Fruit fly (Drosophila melanogaster) whole organism, prepupa: ENCODE results near the gene Ten-a.

ENCODE experiments used
- CG11294 ChIP-seq: fragments of 200-800 bp; sonication (Bioruptor generic); IDR thresholded peaks from 2 replicates; pipeline ENCODE4 v1.3.6; 2022; ENCODE audit warnings: missing biosample characterization, missing genetic modification characterization
- CG11762 ChIP-seq: fragments of 200-800 bp; sonication (Bioruptor generic); optimal IDR thresholded peaks from 3 replicates; lab custom pipeline; 2016; ENCODE audit warnings: missing biosample characterization, missing genetic modification characterization; ENCODE audit not compliant: insufficient read depth
- CG11902 ChIP-seq: fragments of 200-800 bp; sonication (Bioruptor generic); optimal IDR thresholded peaks from 3 replicates; lab custom pipeline; 2016; ENCODE audit warnings: missing biosample characterization, missing genetic modification characterization
- CG15336 ChIP-seq: fragments of 200-800 bp; sonication (Bioruptor generic); IDR thresholded peaks from 2 replicates; pipeline ENCODE4 v1.3.6; 2022; ENCODE audit warnings: missing biosample characterization, missing genetic modification characterization
- CG16779 ChIP-seq: fragments of 200-800 bp; sonication (Bioruptor generic); optimal IDR thresholded peaks from 3 replicates; lab custom pipeline; 2017; ENCODE audit warnings: missing biosample characterization, mild to moderate bottlenecking, missing genetic modification characterization
- CG3032 ChIP-seq: fragments of 200-800 bp; optimal IDR thresholded peaks from 2 replicates; lab custom pipeline; 2019; ENCODE audit warnings: missing biosample characterization, mild to moderate bottlenecking, missing genetic modification characterization, moderate library complexity
- CG31627 ChIP-seq: fragments of 200-800 bp; sonication (Bioruptor generic); optimal IDR thresholded peaks from 3 replicates; lab custom pipeline; 2016; ENCODE audit warnings: missing biosample characterization, missing genetic modification characterization
- CG4318 ChIP-seq: fragments of 200-800 bp; sonication (Bioruptor generic); optimal IDR thresholded peaks from 3 replicates; lab custom pipeline; 2017; ENCODE audit warnings: missing biosample characterization, mild to moderate bottlenecking, missing genetic modification characterization
- CG6276 ChIP-seq: fragments of 200-800 bp; sonication (Bioruptor generic); optimal IDR thresholded peaks from 2 replicates; lab custom pipeline; 2017; ENCODE audit warnings: missing biosample characterization, mild to moderate bottlenecking, missing genetic modification characterization
- CG6808 ChIP-seq: fragments of 200-800 bp; sonication (Bioruptor generic); optimal IDR thresholded peaks from 3 replicates; lab custom pipeline; 2017; ENCODE audit warnings: missing biosample characterization, missing genetic modification characterization, mild to moderate bottlenecking, moderate library complexity, missing genetic modification reagents
- CG6854 ChIP-seq: fragments of 200-800 bp; sonication (Bioruptor generic); optimal IDR thresholded peaks from 2 replicates; lab custom pipeline; 2017; ENCODE audit warnings: missing biosample characterization, mild to moderate bottlenecking, missing genetic modification characterization
- CG8119 ChIP-seq: fragments of 200-800 bp; sonication (Bioruptor generic); IDR thresholded peaks from 3 replicates; pipeline ENCODE4 v1.3.6; 2022; ENCODE audit warnings: missing biosample characterization, missing genetic modification characterization
- CG8319 ChIP-seq: fragments of 200-800 bp; sonication (Bioruptor generic); optimal IDR thresholded peaks from 3 replicates; lab custom pipeline; 2016; ENCODE audit warnings: missing biosample characterization, missing genetic modification characterization
- CG9139 ChIP-seq: fragments of 200-800 bp; sonication (Bioruptor generic); optimal IDR thresholded peaks from 3 replicates; lab custom pipeline; 2017; ENCODE audit warnings: missing biosample characterization, mild to moderate bottlenecking, missing genetic modification characterization
- Eip75B ChIP-seq: fragments of 200-800 bp; sonication (Bioruptor generic); optimal IDR thresholded peaks from 3 replicates; lab custom pipeline; 2016; ENCODE audit warnings: missing biosample characterization, missing genetic modification characterization
- Eip78C ChIP-seq: fragments of 200-800 bp; sonication (Bioruptor generic); peaks from one replicate; lab custom pipeline; 2016; ENCODE audit warnings: missing biosample characterization, missing genetic modification characterization
- Eip93F ChIP-seq: fragments of 200-800 bp; sonication (Bioruptor generic); optimal IDR thresholded peaks from 2 replicates; lab custom pipeline; 2016; ENCODE audit warnings: missing biosample characterization, mild to moderate bottlenecking, missing genetic modification characterization
- Ets21C ChIP-seq: fragments of 200-800 bp; sonication (Bioruptor generic); optimal IDR thresholded peaks from 3 replicates; lab custom pipeline; 2016; ENCODE audit warnings: missing biosample characterization, missing genetic modification characterization
- Gug ChIP-seq: fragments of 200-800 bp; sonication (Bioruptor generic); IDR thresholded peaks from 2 replicates; pipeline ENCODE4 v1.3.6; 2022; ENCODE audit warnings: missing biosample characterization, missing genetic modification characterization
- Hr39 ChIP-seq: fragments of 200-800 bp; sonication (Bioruptor generic); optimal IDR thresholded peaks from 2 replicates; lab custom pipeline; 2016; ENCODE audit warnings: missing biosample characterization, missing genetic modification characterization
- Hr4 ChIP-seq: fragments of 200-800 bp; sonication (Bioruptor generic); optimal IDR thresholded peaks from 3 replicates; lab custom pipeline; 2016; ENCODE audit warnings: missing biosample characterization, missing genetic modification characterization
- Lpt ChIP-seq: fragments of 200-800 bp; sonication (Bioruptor generic); optimal IDR thresholded peaks from 3 replicates; lab custom pipeline; 2016; ENCODE audit warnings: missing biosample characterization, missing genetic modification characterization
- Smox ChIP-seq: fragments of 200-800 bp; sonication (Bioruptor generic); optimal IDR thresholded peaks from 3 replicates; lab custom pipeline; 2016; ENCODE audit warnings: missing biosample characterization, missing genetic modification characterization
- Sox102F ChIP-seq: fragments of 200-800 bp; sonication (Bioruptor generic); optimal IDR thresholded peaks from 2 replicates; lab custom pipeline; 2016; ENCODE audit warnings: missing biosample characterization, mild to moderate bottlenecking, missing genetic modification characterization
- Sox15 ChIP-seq: fragments of 200-800 bp; sonication (Bioruptor generic); optimal IDR thresholded peaks from 3 replicates; lab custom pipeline; 2016; ENCODE audit warnings: missing biosample characterization, missing genetic modification characterization
- achi ChIP-seq: fragments of 200-800 bp; sonication (Bioruptor generic); optimal IDR thresholded peaks from 3 replicates; lab custom pipeline; 2016; ENCODE audit warnings: missing biosample characterization, missing genetic modification characterization
- dsx ChIP-seq: fragments of 200-800 bp; optimal IDR thresholded peaks from 3 replicates; lab custom pipeline; 2019; ENCODE audit warnings: missing biosample characterization, mild to moderate bottlenecking, missing genetic modification characterization, moderate library complexity; ENCODE audit not compliant: poor library complexity, severe bottlenecking
- eg ChIP-seq: fragments of 200-800 bp; sonication (Bioruptor generic); IDR thresholded peaks from 3 replicates; pipeline ENCODE4 v1.3.6; 2022; ENCODE audit warnings: missing biosample characterization, missing genetic modification characterization
- esn ChIP-seq: fragments of 200-800 bp; sonication (Bioruptor generic); optimal IDR thresholded peaks from 2 replicates; lab custom pipeline; 2016; ENCODE audit warnings: missing biosample characterization, mild to moderate bottlenecking, missing genetic modification characterization, moderate library complexity
- fd59A ChIP-seq: fragments of 200-800 bp; sonication (Bioruptor generic); optimal IDR thresholded peaks from 2 replicates; lab custom pipeline; 2017; ENCODE audit warnings: missing biosample characterization, mild to moderate bottlenecking, missing genetic modification characterization, missing genetic modification reagents
- fd85E ChIP-seq: fragments of 200-800 bp; sonication (Bioruptor generic); optimal IDR thresholded peaks from 3 replicates; lab custom pipeline; 2016; ENCODE audit warnings: missing biosample characterization, missing genetic modification characterization
- net ChIP-seq: fragments of 200-800 bp; sonication (Bioruptor generic); optimal IDR thresholded peaks from 3 replicates; lab custom pipeline; 2016; ENCODE audit warnings: missing biosample characterization, missing genetic modification characterization
- salr ChIP-seq, 2 experiments: fragments of 200-800 bp; sonication (Bioruptor generic); optimal IDR thresholded peaks; 3 replicates each; lab custom pipeline; 2016 to 2018; ENCODE audit warnings: missing biosample characterization in 2 of 2, missing genetic modification characterization in 2 of 2, mild to moderate bottlenecking in 1 of 2
- svp ChIP-seq: fragments of 200-800 bp; sonication (Bioruptor generic); peaks from one replicate; lab custom pipeline; 2016; ENCODE audit warnings: missing biosample characterization, missing genetic modification characterization
- topi ChIP-seq: fragments of 200-800 bp; sonication (Bioruptor generic); optimal IDR thresholded peaks from 3 replicates; lab custom pipeline; 2016; ENCODE audit warnings: missing biosample characterization, missing genetic modification characterization
- vri ChIP-seq: fragments of 200-800 bp; sonication (Bioruptor generic); optimal IDR thresholded peaks from 3 replicates; lab custom pipeline; 2016; ENCODE audit warnings: missing biosample characterization, mild to moderate bottlenecking, missing genetic modification characterization

The Ten-a gene

dm6 chrX:12031400-12031799 lies 12.1 kb upstream of the Ten-a start, which contains the start of gene Cyp311a1:
TSS of gene Cyp311a1 (minus strand) at chrX:12031465.
- TF ChIP-seq CG15336 (peak; percentile 52; the same call in 1 of the 2 replicates), CG9139 (GFP tag; lab: Kevin White, UChicago) (no peak), esn (no peak), salr (GFP tag; optimal IDR thresholded peaks at IDR 0.05; lab: Kevin White, UChicago) (no peak), Eip93F (GFP tag; lab: Kevin White, UChicago) (no peak), Sox15 (GFP tag; lab: Kevin White, UChicago) (no peak), dsx (no peak), eg (0 out of 3 replicates have a peak, but pooled peaks have one; percentile 7), CG8119 (GFP tag; lab: Robert Waterston, UW) (peak; percentile 39; the same call in 1 of the 3 replicates), CG11294 (GFP tag; lab: Robert Waterston, UW) (no peak), Eip78C (GFP tag; lab: Kevin White, UChicago) (peak; percentile 43), Lpt (GFP tag; lab: Kevin White, UChicago) (no peak), CG3032 (tag; lab: Kevin White, UChicago) (no peak), Ets21C (no peak), fd59A (no peak)
- TF ChIP-seq, all 60 proteins: peak for 4

- TF ChIP-seq CG6276 (no peak), CG6854 (GFP tag; lab: Kevin White, UChicago) (no peak), CG8119 (GFP tag; lab: Robert Waterston, UW) (no peak), vri (GFP tag; lab: Kevin White, UChicago) (no peak), CG11294 (GFP tag; lab: Robert Waterston, UW) (no peak), CG31627 (no peak), eg (no peak), net (no peak), dsx (no peak), Eip93F (GFP tag; lab: Kevin White, UChicago) (no peak), esn (no peak), fd85E (GFP tag; lab: Kevin White, UChicago) (no peak), Smox (GFP tag; lab: Kevin White, UChicago) (no peak), fd59A (no peak), Eip75B (GFP tag; lab: Kevin White, UChicago) (no peak)
These were observed 11.3 kb upstream of the Ten-a start, which contains the start of gene Cyp318a1 for dm6 chrX:12032136-12032682. TSS of gene Cyp318a1 (plus strand) at chrX:12032632.

dm6 chrX:12034713-12035112 lies 8.8 kb upstream of the Ten-a start:
- TF ChIP-seq svp (GFP tag; lab: Kevin White, UChicago) (peak; percentile 60), CG15336 (no peak)

dm6 chrX:12035207-12035606 lies 8.3 kb upstream of the Ten-a start:
- TF ChIP-seq topi (no peak), CG8319 (GFP tag; lab: Kevin White, UChicago) (no peak)

- TF ChIP-seq CG8319 (GFP tag; lab: Kevin White, UChicago) (no peak), Hr39 (GFP tag; lab: Kevin White, UChicago) (no peak), CG11294 (GFP tag; lab: Robert Waterston, UW) (no peak), achi (GFP tag; lab: Kevin White, UChicago) (no peak), CG16779 (tag; lab: Kevin White, UChicago) (no peak), CG4318 (no peak), Eip78C (GFP tag; lab: Kevin White, UChicago) (no peak), CG11762 (GFP tag; lab: Kevin White, UChicago) (no peak), esn (no peak), Sox102F (GFP tag; lab: Kevin White, UChicago) (no peak), CG9139 (GFP tag; lab: Kevin White, UChicago) (no peak), CG11902 (GFP tag; lab: Kevin White, UChicago) (no peak), Hr4 (no peak), fd59A (no peak), dsx (no peak), svp (GFP tag; lab: Kevin White, UChicago) (no peak), CG6808 (GFP tag; lab: Kevin White, UChicago) (no peak), salr (GFP tag; optimal IDR thresholded peaks at IDR 0.05; lab: Kevin White, UChicago) (no peak), Gug (GFP tag; lab: Robert Waterston, UW) (no peak)
- TF ChIP-seq, all 60 proteins: peak for 0
These were observed 6.8 kb downstream of the Ten-a start for dm6 chrX:12050292-12050691.
